Worm (Caenorhabditis elegans): ENCODE measurements around the gene K01A6.7.

The K01A6.7 gene

ce11 chrIV:11701878-11702277 is 36.5 kb downstream of the K01A6.7 start:
- TF ChIP-seq ama-1 (optimal IDR thresholded peaks at IDR 0.05) (no peak), nhr-23 (tag; optimal IDR thresholded peaks at IDR 0.05) (peak; percentile 29), nhr-25 (tag; optimal IDR thresholded peaks at IDR 0.05) (peak; percentile 79)

ce11 chrIV:11700752-11701151 is 37.6 kb downstream of the K01A6.7 start, which contains the start of gene dpy-20:
dpy-20 (minus strand) TSS chrIV:11700852.
- TF ChIP-seq eor-1 (tag; optimal IDR thresholded peaks at IDR 0.05): no peak
- TF ChIP-seq elt-1 (tag; optimal IDR thresholded peaks at IDR 0.05): no peak
- TF ChIP-seq nhr-25 (tag; optimal IDR thresholded peaks at IDR 0.05): peak; percentile 24

- TF ChIP-seq tbx-2 (tag; optimal IDR thresholded peaks at IDR 0.05) (no peak), nhr-76 (tag; optimal IDR thresholded peaks at IDR 0.05) (no peak), elt-2 (tag; optimal IDR thresholded peaks at IDR 0.05) (no peak), snpc-4 (tag; optimal IDR thresholded peaks at IDR 0.05) (no peak), nhr-23 (tag; optimal IDR thresholded peaks at IDR 0.05) (peak; percentile 89), nhr-25 (tag; optimal IDR thresholded peaks at IDR 0.05) (peak; percentile 77), elt-3 (tag; optimal IDR thresholded peaks at IDR 0.05) (peak in 1 of 3 experiments; percentile 75), nhr-77 (tag; optimal IDR thresholded peaks at IDR 0.05) (no peak), daf-12 (tag; optimal IDR thresholded peaks at IDR 0.05) (no peak), nhr-43 (tag; optimal IDR thresholded peaks at IDR 0.05; ENCODE audit: poor library complexity, severe bottlenecking) (peak; percentile 50)
Measured at ce11 chrIV:11700100-11700499, 38.3 kb downstream of the K01A6.7 start.

DNA sequence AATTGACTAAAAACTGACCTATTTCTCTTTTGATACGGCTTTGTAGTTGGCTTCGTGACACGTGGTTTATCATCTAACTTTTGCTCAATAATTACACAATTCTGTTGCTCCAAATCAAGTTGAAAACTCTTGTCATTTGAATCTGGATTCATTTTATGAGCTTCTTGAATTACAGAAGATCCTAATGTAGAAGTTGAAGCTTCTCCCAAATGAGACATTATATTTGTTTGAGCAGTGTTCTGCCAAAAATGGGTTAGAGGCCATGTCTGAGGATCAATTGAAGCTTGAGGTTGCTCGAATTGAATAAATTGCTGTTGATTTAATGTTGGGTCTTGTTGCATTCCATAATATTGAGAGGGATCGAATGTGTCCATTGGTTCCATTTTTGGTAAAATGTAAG is 40.9 kb downstream of the K01A6.7 start:
- TF ChIP-seq skn-1 (tag; optimal IDR thresholded peaks at IDR 0.05) (no peak), ceh-16 (tag; optimal IDR thresholded peaks at IDR 0.05) (no peak), ztf-11 (tag; optimal IDR thresholded peaks at IDR 0.05) (no peak), nhr-77 (tag; optimal IDR thresholded peaks at IDR 0.05) (no peak), mdl-1 (tag; optimal IDR thresholded peaks at IDR 0.05) (no peak), R02D3.7 (tag; optimal IDR thresholded peaks at IDR 0.05) (no peak), eor-1 (tag; optimal IDR thresholded peaks at IDR 0.05) (no peak)

DNA sequence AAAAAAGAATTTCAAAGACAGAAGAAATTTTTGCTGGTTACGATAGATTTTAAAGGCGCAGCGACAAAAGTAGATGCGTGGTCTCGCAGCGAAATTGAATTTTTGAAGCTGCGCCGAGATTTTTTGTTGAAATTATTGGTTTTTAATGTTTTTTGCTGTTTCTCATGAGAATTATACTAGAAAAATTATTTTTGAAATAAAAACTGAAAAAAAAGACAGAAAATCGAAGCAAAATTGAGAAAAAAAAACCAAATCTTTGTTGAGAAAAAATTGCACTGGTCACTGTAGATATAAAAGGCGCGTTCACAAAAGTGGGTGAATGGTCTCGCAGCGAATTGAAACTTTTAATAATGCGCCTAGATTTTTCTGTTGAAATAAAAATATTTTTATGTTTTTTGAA is 42.7 kb downstream of the K01A6.7 start:
- TF ChIP-seq nhr-28 (tag; optimal IDR thresholded peaks at IDR 0.05) (no peak), sea-2 (GFP tag; optimal IDR thresholded peaks at IDR 0.05) (no peak), fkh-10 (GFP tag; optimal IDR thresholded peaks at IDR 0.05) (no peak), jun-1 (tag; optimal IDR thresholded peaks at IDR 0.05) (no peak), nhr-23 (tag; optimal IDR thresholded peaks at IDR 0.05) (peak; percentile 6), nhr-43 (tag; optimal IDR thresholded peaks at IDR 0.05; ENCODE audit: poor library complexity, severe bottlenecking) (no peak), egl-5 (tag; optimal IDR thresholded peaks at IDR 0.05) (no peak), R02D3.7 (tag; optimal IDR thresholded peaks at IDR 0.05) (no peak)

ce11 chrIV:11694143-11694542 is 44.2 kb downstream of the K01A6.7 start, which contains the start of gene ZK792.7:
ZK792.7 (plus strand) TSS chrIV:11694443.
- no peak for TF ChIP-seq fkh-2 (tag; optimal IDR thresholded peaks at IDR 0.05)
- TF ChIP-seq nhr-12 (tag; optimal IDR thresholded peaks at IDR 0.05): no peak
- no peak for TF ChIP-seq ama-1 (optimal IDR thresholded peaks at IDR 0.05)
- TF ChIP-seq nhr-11 (tag; optimal IDR thresholded peaks at IDR 0.05): no peak
- TF ChIP-seq ztf-4 (tag; optimal IDR thresholded peaks at IDR 0.05): no peak
- TF ChIP-seq ceh-28 (tag; optimal IDR thresholded peaks at IDR 0.05): no peak
- no peak for TF ChIP-seq skn-1 (tag; optimal IDR thresholded peaks at IDR 0.05)
- TF ChIP-seq nhr-76 (tag; optimal IDR thresholded peaks at IDR 0.05): no peak
- TF ChIP-seq daf-12 (tag; optimal IDR thresholded peaks at IDR 0.05): no peak
- TF ChIP-seq mml-1 (tag; optimal IDR thresholded peaks at IDR 0.05): no peak
- TF ChIP-seq nhr-23 (tag; optimal IDR thresholded peaks at IDR 0.05): no peak
- TF ChIP-seq ZK546.5 (tag; optimal IDR thresholded peaks at IDR 0.05): no peak
- no peak for TF ChIP-seq mdl-1 (tag; optimal IDR thresholded peaks at IDR 0.05)
- TF ChIP-seq snpc-4 (tag; optimal IDR thresholded peaks at IDR 0.05): no peak
- no peak for TF ChIP-seq elt-2 (tag; optimal IDR thresholded peaks at IDR 0.05)
- TF ChIP-seq ceh-9 (tag; optimal IDR thresholded peaks at IDR 0.05): no peak
- no peak for TF ChIP-seq nhr-25 (tag; optimal IDR thresholded peaks at IDR 0.05)
- no peak for TF ChIP-seq ztf-11 (tag; optimal IDR thresholded peaks at IDR 0.05)

All from whole organism, L3 larva.